Fruit fly (Drosophila melanogaster) whole organism, embryonic: ENCODE measurements around the gene CG15337.

Experiments
- CG11560 ChIP-seq: fragments of 200-800 bp; sonication (Bioruptor generic); IDR thresholded peaks from 3 replicates; pipeline ENCODE4 v1.3.6; 2022; ENCODE audit warnings: missing biosample characterization, missing genetic modification characterization
- CG14860 ChIP-seq: fragments of 200-800 bp; sonication (Bioruptor generic); IDR thresholded peaks from 3 replicates; pipeline ENCODE4 v1.3.6; 2022; ENCODE audit warnings: missing biosample characterization, missing genetic modification characterization; ENCODE audit not compliant: partially characterized antibody
- CG31365 ChIP-seq: fragments of 200-800 bp; sonication (Bioruptor generic); optimal IDR thresholded peaks from 2 replicates; lab custom pipeline; 2018; ENCODE audit warnings: missing biosample characterization, mild to moderate bottlenecking, missing genetic modification characterization
- CG4730 ChIP-seq: fragments of 200-800 bp; sonication (Bioruptor generic); IDR thresholded peaks from 2 replicates; pipeline ENCODE4 v1.3.6; 2022; ENCODE audit warnings: missing biosample characterization, missing genetic modification characterization
- CG6272 ChIP-seq: fragments of 200-800 bp; sonication (Bioruptor generic); IDR thresholded peaks from 2 replicates; pipeline ENCODE4 v1.3.6; 2022; ENCODE audit warnings: missing biosample characterization, missing genetic modification characterization
- CG6683 ChIP-seq: fragments of 200-800 bp; sonication (Bioruptor generic); optimal IDR thresholded peaks from 2 replicates; lab custom pipeline; 2017; ENCODE audit warnings: missing biosample characterization, mild to moderate bottlenecking, missing genetic modification characterization, missing genetic modification reagents
- Mrtf ChIP-seq: fragments of 200-800 bp; sonication (Bioruptor generic); IDR thresholded peaks from 3 replicates; pipeline ENCODE4 v1.3.6; 2022; ENCODE audit warnings: missing biosample characterization, missing genetic modification characterization
- al ChIP-seq: fragments of 200-800 bp; sonication (Bioruptor generic); IDR thresholded peaks from 2 replicates; pipeline ENCODE4 v1.3.6; 2022; ENCODE audit warnings: missing biosample characterization, missing genetic modification characterization
- lola ChIP-seq, 3 experiments: fragments of >200 bp in 2 of 3; fragments of 200-800 bp in 1 of 3; sonication (Bioruptor generic) in 1 of 3; optimal IDR thresholded peaks; 2 replicates each; lab custom pipeline; 2017 to 2019; ENCODE audit warnings: missing biosample characterization in 3 of 3, missing genetic modification characterization in 3 of 3, mild to moderate bottlenecking in 1 of 3, moderate library complexity in 1 of 3
- zfh1 ChIP-seq: fragments of 200-800 bp; sonication (Bioruptor generic); IDR thresholded peaks from 3 replicates; pipeline ENCODE4 v1.3.6; 2022; ENCODE audit warnings: missing biosample characterization, missing genetic modification characterization

DNA sequence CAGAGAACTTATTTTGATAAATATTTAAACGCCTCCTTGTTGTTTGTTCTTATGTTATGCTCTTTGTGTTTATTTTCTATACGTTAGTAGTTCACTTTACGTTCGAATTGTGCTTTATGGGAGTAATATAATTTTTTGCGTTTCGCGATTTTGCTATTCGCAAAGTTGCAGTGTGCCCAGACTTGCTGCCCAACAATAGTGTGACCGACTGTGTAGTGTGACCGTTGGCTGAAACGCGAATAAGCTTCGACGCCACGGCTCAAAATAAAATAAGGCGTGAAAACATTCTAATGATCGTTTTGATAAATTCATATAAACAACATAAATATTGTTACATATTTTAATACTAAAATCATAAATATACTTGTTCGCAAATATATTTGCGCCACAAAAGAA, 17.8 kb upstream of the CG15337 start, which contains the start of gene Smox:
- no peak for TF ChIP-seq CG11560
- TF ChIP-seq al (GFP tag; lab: Robert Waterston, UW), result no peak
- no peak for TF ChIP-seq zfh1 (GFP tag; lab: Robert Waterston, UW)
- TF ChIP-seq CG6272, result no peak
- TF ChIP-seq Mrtf (GFP tag; lab: Robert Waterston, UW), result no peak
- TF ChIP-seq CG14860, result no peak
- TF ChIP-seq CG6683 (GFP tag; lab: Kevin White, UChicago), result no peak
- no peak for TF ChIP-seq CG4730 (GFP tag; lab: Robert Waterston, UW)
- TF ChIP-seq CG31365 (tag; lab: Kevin White, UChicago), result no peak
- no peak for TF ChIP-seq lola (GFP tag; optimal IDR thresholded peaks at IDR 0.05; lab: Kevin White, UChicago)
